Worm (Caenorhabditis elegans) whole organism, L1 larva: ENCODE results near the gene ift-139.

Source experiments
- ama-1 ChIP-seq: fragments of 150-350 bp; optimal IDR thresholded peaks from 2 replicates; lab custom pipeline; 2014
- ceh-82 ChIP-seq, 3 experiments: fragments of 150-350 bp in 1 of 3; sonication (generic microtip) in 2 of 3; optimal IDR thresholded peaks; 2 replicates each; lab custom pipeline; 2014 to 2017; ENCODE audit warnings: missing biosample characterization in 3 of 3, missing genetic modification characterization in 3 of 3
- elt-2 ChIP-seq: sonication (generic microtip); optimal IDR thresholded peaks from 2 replicates; lab custom pipeline; 2016; ENCODE audit warnings: missing genetic modification characterization, mild to moderate bottlenecking, inconsistent platforms, missing compliant biosample characterization, missing genetic modification reagents
- hpl-2 ChIP-seq: fragments of 150-350 bp; optimal IDR thresholded peaks from 2 replicates; lab custom pipeline; 2014; ENCODE audit warnings: missing biosample characterization, missing genetic modification reagents, missing genetic modification characterization
- jun-1 ChIP-seq: fragments of 150-350 bp; optimal IDR thresholded peaks from 2 replicates; lab custom pipeline; 2014; ENCODE audit warnings: missing biosample characterization, missing genetic modification reagents, missing genetic modification characterization
- mdl-1 ChIP-seq, 2 experiments: fragments of 150-350 bp; optimal IDR thresholded peaks; 2 replicates each; lab custom pipeline; 2014 to 2017; ENCODE audit warnings: missing biosample characterization in 2 of 2, missing genetic modification characterization in 2 of 2, inconsistent platforms in 1 of 2
- nhr-76 ChIP-seq: sonication (generic microtip); optimal IDR thresholded peaks from 2 replicates; lab custom pipeline; 2017; ENCODE audit warnings: missing biosample characterization, missing genetic modification characterization
- nhr-90 ChIP-seq: sonication (generic microtip); optimal IDR thresholded peaks from 2 replicates; lab custom pipeline; 2016; ENCODE audit warnings: mild to moderate bottlenecking, missing genetic modification characterization, missing compliant biosample characterization; ENCODE audit not compliant: poor library complexity
- skn-1 ChIP-seq: fragments of 150-350 bp; optimal IDR thresholded peaks from 2 replicates; lab custom pipeline; 2014; ENCODE audit warnings: missing biosample characterization, missing genetic modification characterization
- snpc-4 ChIP-seq: fragments of 150-350 bp; optimal IDR thresholded peaks from 2 replicates; lab custom pipeline; 2014; ENCODE audit warnings: missing biosample characterization, missing genetic modification characterization
- sox-4 ChIP-seq: sonication (generic microtip); optimal IDR thresholded peaks from 2 replicates; lab custom pipeline; 2016; ENCODE audit warnings: missing genetic modification characterization, missing compliant biosample characterization
- swsn-7 ChIP-seq: sonication (generic microtip); optimal IDR thresholded peaks from 2 replicates; lab custom pipeline; 2016; ENCODE audit warnings: missing genetic modification characterization, missing compliant biosample characterization

DNA sequence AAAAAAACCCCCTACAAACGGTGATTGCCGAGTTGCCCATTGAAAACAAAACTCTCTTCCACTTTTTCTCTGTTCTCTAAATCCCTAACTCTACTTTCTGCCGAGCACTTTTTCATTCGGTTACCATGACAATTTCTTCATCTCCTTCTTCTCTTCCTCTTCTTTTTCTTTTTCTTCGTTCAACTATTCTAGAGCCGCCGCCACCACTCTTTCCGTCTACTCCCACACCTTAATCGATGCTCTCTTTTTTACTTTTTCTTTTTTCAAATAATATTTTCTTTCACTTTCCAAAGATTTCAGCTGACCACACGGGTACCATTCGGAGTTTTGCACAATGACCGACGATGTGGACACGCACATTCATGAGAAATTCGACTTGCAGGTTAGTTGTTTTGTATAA lies 28.3 kb upstream of the ift-139 start, which contains the start of gene mapk-15:
- no peak for TF ChIP-seq snpc-4 (tag; lab: Kevin White, UChicago)
- no peak for TF ChIP-seq swsn-7 (tag; lab: Kevin White, UChicago)
- TF ChIP-seq elt-2 = no peak
- no peak for TF ChIP-seq ceh-82 (tag; optimal IDR thresholded peaks at IDR 0.05; lab: Kevin White, UChicago)
- TF ChIP-seq nhr-76 = no peak
- no peak for TF ChIP-seq hpl-2 (GFP tag; lab: Kevin White, UChicago)
- TF ChIP-seq nhr-90 (tag; lab: Kevin White, UChicago) = no peak
- TF ChIP-seq skn-1 (tag; lab: Kevin White, UChicago) = no peak
- TF ChIP-seq mdl-1 (tag; optimal IDR thresholded peaks at IDR 0.05; lab: Kevin White, UChicago) = no peak
- TF ChIP-seq ama-1 (lab: Kevin White, UChicago) = no peak
- TF ChIP-seq jun-1 (tag; lab: Kevin White, UChicago) = no peak
- TF ChIP-seq sox-4 (tag; lab: Kevin White, UChicago) = no peak
